Fruit fly (Drosophila melanogaster) whole organism, larva: ENCODE data around the gene RpS10b.

Experiments used
- noc ChIP-seq: fragments of 200-800 bp; sonication (Bioruptor generic); optimal IDR thresholded peaks from 3 replicates; lab custom pipeline; 2019; ENCODE audit warnings: missing biosample characterization, mild to moderate bottlenecking, missing genetic modification characterization, moderate library complexity

The RpS10b gene

dm6 chrX:19625405-19625804 lies 27.6 kb downstream of the RpS10b start, which contains the start of gene CG14212:
Gene CG14212, plus strand, starts transcription at chrX:19625705.
- TF ChIP-seq noc (tag; lab: Kevin White, UChicago) = no peak

- TF ChIP-seq noc (tag; lab: Kevin White, UChicago) = no peak
These were observed 33.6 kb downstream of the RpS10b start for dm6 chrX:19631365-19631832.

dm6 chrX:19637002-19637420 lies 39.2 kb downstream of the RpS10b start:
- TF ChIP-seq noc (tag; lab: Kevin White, UChicago) = no peak

dm6 chrX:19637434-19638327 lies 39.9 kb downstream of the RpS10b start:
- TF ChIP-seq noc (tag; lab: Kevin White, UChicago) = no peak

- no peak for TF ChIP-seq noc (tag; lab: Kevin White, UChicago)
These were observed 40.6 kb downstream of the RpS10b start, which contains the start of gene Rcd-1 for dm6 chrX:19638328-19638940. Gene Rcd-1, plus strand, starts transcription at chrX:19638767.

dm6 chrX:19640707-19641248 lies 42.9 kb downstream of the RpS10b start:
- no peak for TF ChIP-seq noc (tag; lab: Kevin White, UChicago)

- no peak for TF ChIP-seq noc (tag; lab: Kevin White, UChicago)
These were observed 45.1 kb downstream of the RpS10b start, which contains the start of the genes CG12237 and Sec61gamma for dm6 chrX:19642819-19643504. Gene CG12237, minus strand, starts transcription at chrX:19642869. Gene Sec61gamma, plus strand, starts transcription at chrX:19643327.

- TF ChIP-seq noc (tag; lab: Kevin White, UChicago) = no peak
These were observed 48.2 kb downstream of the RpS10b start, which contains the start of gene Arp10 for dm6 chrX:19645873-19646541. Gene Arp10, minus strand, starts transcription at chrX:19646176.
